Worm (Caenorhabditis elegans) whole organism, young adult: ENCODE data around the gene lgc-39.

ENCODE experiments used
- hsf-1 ChIP-seq: fragments of 200-800 bp; sonication (Bioruptor generic); IDR thresholded peaks from 2 replicates; pipeline ENCODE4 v1.3.6; 2022; ENCODE audit warnings: missing genetic modification reagents, missing genetic modification characterization, missing compliant biosample characterization
- nhr-80 ChIP-seq: sonication (generic microtip); optimal IDR thresholded peaks from 2 replicates; lab custom pipeline; 2016; ENCODE audit warnings: missing genetic modification characterization, missing compliant biosample characterization
- ztf-3 ChIP-seq: fragments of 200-800 bp; sonication (Bioruptor generic); optimal IDR thresholded peaks from 2 replicates; lab custom pipeline; 2018; ENCODE audit warnings: mild to moderate bottlenecking, missing genetic modification characterization, missing compliant biosample characterization

- TF ChIP-seq hsf-1 (GFP tag; lab: Robert Waterston, UW) (no peak), nhr-80 (tag; lab: Kevin White, UChicago) (no peak), ztf-3 (GFP tag; lab: Kevin White, UChicago) (no peak)
These were observed 30.0 kb upstream of the lgc-39 start, which contains the start of gene ugt-37 for ce11 chrV:7145250-7145850.
